Worm (Caenorhabditis elegans) whole organism, L4 larva: Measurements from ENCODE around the gene C04E12.5.

Experiments used
- D1046.2 ChIP-seq: fragments of 200-800 bp; sonication (Bioruptor generic); IDR thresholded peaks from 2 replicates; pipeline ENCODE4 v1.3.6; 2022; ENCODE audit warnings: missing genetic modification characterization, missing compliant biosample characterization
- F44E2.7 ChIP-seq: fragments of 200-800 bp; sonication (Bioruptor generic); IDR thresholded peaks from 2 replicates; pipeline ENCODE4 v2.1.2; 2022; ENCODE audit warnings: missing genetic modification characterization, missing compliant biosample characterization
- F49E8.2 ChIP-seq: sonication (generic microtip); optimal IDR thresholded peaks from 2 replicates; lab custom pipeline; 2016; ENCODE audit warnings: missing compliant biosample characterization, mild to moderate bottlenecking, missing genetic modification characterization, borderline replicate concordance
- Y105C5A.15 ChIP-seq: fragments of 200-800 bp; sonication (Bioruptor generic); IDR thresholded peaks from 2 replicates; pipeline ENCODE4 v1.3.6; 2022; ENCODE audit warnings: missing genetic modification characterization, missing compliant biosample characterization
- Y5F2A.4 ChIP-seq: fragments of 200-800 bp; sonication (Bioruptor generic); optimal IDR thresholded peaks from 2 replicates; lab custom pipeline; 2018; ENCODE audit warnings: mild to moderate bottlenecking, missing genetic modification characterization, missing compliant biosample characterization
- Y75B8A.6 ChIP-seq: fragments of 200-800 bp; sonication (Bioruptor generic); IDR thresholded peaks from 2 replicates; pipeline ENCODE4 v1.3.6; 2022; ENCODE audit warnings: missing genetic modification reagents, missing genetic modification characterization, missing compliant biosample characterization
- ZK546.5 ChIP-seq, 2 experiments: sonication (generic microtip); optimal IDR thresholded peaks; 2 replicates each; lab custom pipeline; 2017; ENCODE audit warnings: missing biosample characterization in 2 of 2, missing genetic modification characterization in 2 of 2
- aha-1 ChIP-seq: fragments of 150-350 bp; peaks from one replicate; lab custom pipeline; 2014; ENCODE audit warnings: missing biosample characterization, missing genetic modification characterization
- ceh-20 ChIP-seq: fragments of 200-800 bp; sonication (Bioruptor generic); IDR thresholded peaks from 2 replicates; pipeline ENCODE4 v1.3.6; 2022; ENCODE audit warnings: missing genetic modification reagents, missing genetic modification characterization, missing compliant biosample characterization
- ctbp-1 ChIP-seq: fragments of 200-800 bp; sonication (Bioruptor generic); IDR thresholded peaks from 2 replicates; pipeline ENCODE4 v1.3.6; 2022; ENCODE audit warnings: missing genetic modification reagents, missing genetic modification characterization, missing compliant biosample characterization
- daf-16 ChIP-seq, 3 experiments: sonication (generic microtip); optimal IDR thresholded peaks; 2 replicates each; lab custom pipeline; 2016 to 2017; ENCODE audit warnings: missing genetic modification characterization in 3 of 3, missing genetic modification reagents in 3 of 3, mild to moderate bottlenecking in 2 of 3, missing compliant biosample characterization in 2 of 3, missing biosample characterization in 1 of 3, moderate library complexity in 1 of 3
- dmd-6 ChIP-seq: fragments of 200-800 bp; sonication (Bioruptor generic); IDR thresholded peaks from 2 replicates; pipeline ENCODE4 v1.3.6; 2022; ENCODE audit warnings: missing genetic modification reagents, missing genetic modification characterization, missing compliant biosample characterization
- egl-27 ChIP-seq: sonication (generic microtip); optimal IDR thresholded peaks from 3 replicates; lab custom pipeline; 2017; ENCODE audit warnings: missing biosample characterization, missing genetic modification reagents, missing genetic modification characterization
- egl-43 ChIP-seq: fragments of 200-800 bp; sonication (Bioruptor generic); IDR thresholded peaks from 2 replicates; pipeline ENCODE4 v1.3.6; 2022; ENCODE audit warnings: missing genetic modification reagents, missing genetic modification characterization, missing compliant biosample characterization
- fkh-10 ChIP-seq: fragments of 150-350 bp; optimal IDR thresholded peaks from 2 replicates; lab custom pipeline; 2014; ENCODE audit warnings: missing biosample characterization, missing genetic modification reagents, missing genetic modification characterization
- fos-1 ChIP-seq: fragments of 150-350 bp; optimal IDR thresholded peaks from 2 replicates; lab custom pipeline; 2014; ENCODE audit warnings: missing biosample characterization, missing genetic modification characterization
- gei-8 ChIP-seq: fragments of 200-800 bp; sonication (Bioruptor generic); optimal IDR thresholded peaks from 2 replicates; lab custom pipeline; 2018; ENCODE audit warnings: mild to moderate bottlenecking, missing genetic modification characterization, missing compliant biosample characterization
- hlh-11 ChIP-seq: fragments of 200-800 bp; sonication (Bioruptor generic); optimal IDR thresholded peaks from 2 replicates; lab custom pipeline; 2018; ENCODE audit warnings: mild to moderate bottlenecking, missing genetic modification characterization, missing compliant biosample characterization
- lin-1 ChIP-seq: fragments of 200-800 bp; sonication (Bioruptor generic); IDR thresholded peaks from 2 replicates; pipeline ENCODE4 v1.3.6; 2022; ENCODE audit warnings: missing genetic modification reagents, missing genetic modification characterization, missing compliant biosample characterization
- lin-13 ChIP-seq: fragments of 150-350 bp; optimal IDR thresholded peaks from 2 replicates; lab custom pipeline; 2014; ENCODE audit warnings: missing biosample characterization, missing genetic modification reagents, missing genetic modification characterization
- lin-15B ChIP-seq: fragments of 150-350 bp; sonication (generic microtip); optimal IDR thresholded peaks from 3 replicates; lab custom pipeline; 2014; ENCODE audit warnings: missing biosample characterization, missing genetic modification characterization
- lsy-2 ChIP-seq, 2 experiments: fragments of 150-350 bp in 1 of 2; sonication (generic microtip) in 1 of 2; optimal IDR thresholded peaks; 2 replicates each; lab custom pipeline; 2014 to 2017; ENCODE audit warnings: missing biosample characterization in 2 of 2, missing genetic modification characterization in 2 of 2
- madf-5 ChIP-seq, 2 experiments: fragments of 200-800 bp; sonication (Bioruptor generic); IDR thresholded peaks; 2 replicates each; pipeline ENCODE4 v1.3.6; 2022; ENCODE audit warnings: missing compliant biosample characterization in 2 of 2, missing genetic modification characterization in 2 of 2
- madf-9 ChIP-seq: fragments of 200-800 bp; sonication (Bioruptor generic); conservative IDR thresholded peaks from 2 replicates; pipeline ENCODE4 v1.3.6; 2022; ENCODE audit warnings: missing genetic modification reagents, missing genetic modification characterization, missing compliant biosample characterization
- mdl-1 ChIP-seq, 2 experiments: fragments of 150-350 bp in 1 of 2; sonication (generic microtip) in 1 of 2; optimal IDR thresholded peaks; 2 replicates each; lab custom pipeline; 2014 to 2017; ENCODE audit warnings: missing biosample characterization in 2 of 2, missing genetic modification characterization in 2 of 2
- nhr-10 ChIP-seq: fragments of 150-350 bp; optimal IDR thresholded peaks from 2 replicates; lab custom pipeline; 2014; ENCODE audit warnings: missing biosample characterization, missing genetic modification characterization
- nhr-11 ChIP-seq: fragments of 150-350 bp; optimal IDR thresholded peaks from 2 replicates; lab custom pipeline; 2014; ENCODE audit warnings: missing biosample characterization, missing genetic modification characterization
- nhr-111 ChIP-seq: fragments of 200-800 bp; sonication (Bioruptor generic); optimal IDR thresholded peaks from 2 replicates; lab custom pipeline; 2018; ENCODE audit warnings: mild to moderate bottlenecking, missing genetic modification characterization, missing compliant biosample characterization
- nhr-25 ChIP-seq: sonication (generic microtip); optimal IDR thresholded peaks from 2 replicates; lab custom pipeline; 2017; ENCODE audit warnings: missing genetic modification characterization, mild to moderate bottlenecking, missing compliant biosample characterization, antibody characterized with exemption, moderate library complexity, borderline replicate concordance; ENCODE audit not compliant: insufficient read depth
- nhr-28 ChIP-seq: fragments of 150-350 bp; optimal IDR thresholded peaks from 2 replicates; lab custom pipeline; 2014; ENCODE audit warnings: missing biosample characterization, missing genetic modification characterization
- nhr-42 ChIP-seq: fragments of 200-800 bp; sonication (Bioruptor generic); IDR thresholded peaks from 2 replicates; pipeline ENCODE4 v1.3.6; 2022; ENCODE audit warnings: missing genetic modification characterization, missing compliant biosample characterization
- nhr-48 ChIP-seq: sonication (generic microtip); optimal IDR thresholded peaks from 2 replicates; lab custom pipeline; 2016; ENCODE audit warnings: mild to moderate bottlenecking, missing genetic modification characterization, missing compliant biosample characterization
- php-3 ChIP-seq: fragments of 200-800 bp; sonication (Bioruptor generic); IDR thresholded peaks from 2 replicates; pipeline ENCODE4 v1.3.6; 2022; ENCODE audit warnings: missing genetic modification reagents, missing genetic modification characterization, missing compliant biosample characterization
- pqm-1 ChIP-seq: sonication (generic microtip); optimal IDR thresholded peaks from 2 replicates; lab custom pipeline; 2017; ENCODE audit warnings: missing biosample characterization, missing genetic modification characterization
- set-16 ChIP-seq: fragments of 200-800 bp; sonication (Bioruptor generic); IDR thresholded peaks from 2 replicates; pipeline ENCODE4 v1.3.6; 2022; ENCODE audit warnings: missing genetic modification reagents, missing genetic modification characterization, missing compliant biosample characterization
- unc-39 ChIP-seq: sonication (generic microtip); optimal IDR thresholded peaks from 2 replicates; lab custom pipeline; 2017; ENCODE audit warnings: missing biosample characterization, missing genetic modification characterization
- zfp-3 ChIP-seq: fragments of 200-800 bp; sonication (Bioruptor generic); conservative IDR thresholded peaks from 2 replicates; pipeline ENCODE4 v1.3.6; 2022; ENCODE audit warnings: missing genetic modification reagents, missing genetic modification characterization, missing compliant biosample characterization
- ztf-11 ChIP-seq: fragments of 150-350 bp; optimal IDR thresholded peaks from 2 replicates; lab custom pipeline; 2014; ENCODE audit warnings: missing biosample characterization, missing genetic modification characterization
- ztf-7 ChIP-seq: fragments of 150-350 bp; optimal IDR thresholded peaks from 2 replicates; lab custom pipeline; 2014; ENCODE audit warnings: missing biosample characterization, missing genetic modification characterization

C04E12.5 gene

ce11 chrV:3346434-3347019 lies 11.8 kb upstream of the C04E12.5 start, which contains the start of gene fbxa-65:
Gene fbxa-65, minus strand, starts transcription at chrV:3346484.
- TF ChIP-seq aha-1 (tag; lab: Kevin White, UChicago), result peak; percentile 94
- peak; percentile 23 for TF ChIP-seq nhr-28 (tag; lab: Kevin White, UChicago)
- no peak for TF ChIP-seq nhr-25

DNA sequence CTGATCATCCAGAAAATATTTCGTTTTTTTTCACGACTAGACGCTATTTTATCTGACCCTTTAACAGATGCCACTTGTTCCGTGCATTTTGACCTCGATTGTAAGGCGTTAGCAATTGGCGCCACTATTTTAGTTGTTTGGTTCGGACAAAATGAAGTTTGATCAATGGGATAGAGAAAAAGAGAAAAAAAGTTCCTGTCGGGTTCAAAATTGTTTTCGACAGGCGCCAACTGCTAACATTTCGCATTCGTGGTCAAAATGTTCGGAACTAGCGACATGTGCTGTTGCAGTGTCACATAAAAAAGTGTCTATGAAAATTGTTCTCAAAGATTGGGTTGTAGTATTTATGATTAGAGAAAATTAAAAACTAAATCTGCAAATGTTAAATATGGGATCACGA lies 10.9 kb upstream of the C04E12.5 start:
- TF ChIP-seq nhr-48, result peak; percentile 2
- peak; percentile 58 for TF ChIP-seq dmd-6 (GFP tag; lab: Robert Waterston, UW)
- TF ChIP-seq ceh-20 (GFP tag; lab: Robert Waterston, UW), result 0 out of 2 replicates have a peak, but pooled peaks have one; percentile 47
- TF ChIP-seq hlh-11 (tag; lab: Kevin White, UChicago), result peak; percentile 64
- no peak for TF ChIP-seq F44E2.7
- TF ChIP-seq aha-1 (tag; lab: Kevin White, UChicago), result peak; percentile 40
- no peak for TF ChIP-seq ctbp-1
- no peak for TF ChIP-seq lin-1 (GFP tag; lab: Robert Waterston, UW)
- peak in 1 of 2 experiments; percentile 82 for TF ChIP-seq daf-16 (GFP tag; optimal IDR thresholded peaks at IDR 0.05; lab: Kevin White, UChicago)
- no peak for TF ChIP-seq daf-16 (tag; optimal IDR thresholded peaks at IDR 0.05; lab: Kevin White, UChicago)
- TF ChIP-seq lsy-2 (tag; optimal IDR thresholded peaks at IDR 0.05; lab: Kevin White, UChicago), result no peak
- TF ChIP-seq madf-5 (GFP tag; IDR thresholded peaks at IDR 0.05; lab: Robert Waterston, UW), result no peak
- no peak for TF ChIP-seq D1046.2 (GFP tag; lab: Robert Waterston, UW)
- TF ChIP-seq zfp-3, result no peak
- no peak for TF ChIP-seq gei-8 (GFP tag; lab: Kevin White, UChicago)
- no peak for TF ChIP-seq set-16 (GFP tag; lab: Robert Waterston, UW)
- TF ChIP-seq, all 104 proteins: peak for 6

DNA sequence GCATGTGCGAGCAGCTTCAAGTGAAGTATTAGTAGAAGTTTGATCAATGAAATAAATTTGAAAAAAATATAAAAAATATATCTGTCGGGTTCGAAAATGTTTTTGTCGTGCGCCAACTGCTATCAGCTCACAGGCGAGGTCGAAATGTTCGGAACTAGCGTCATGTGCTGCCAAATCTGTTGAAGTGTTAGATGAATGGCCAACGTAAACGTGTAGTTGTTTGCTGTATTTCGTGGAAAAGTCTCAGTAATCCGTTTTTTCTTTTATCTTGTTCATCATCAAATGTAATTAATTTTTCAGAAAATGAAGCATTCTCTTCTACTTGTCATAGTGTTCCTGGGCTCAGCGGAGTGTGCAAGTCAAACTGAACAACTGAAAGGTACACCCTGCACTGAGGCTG lies 8.5 kb upstream of the C04E12.5 start, which contains the start of gene C17B7.15:
Gene C17B7.15, plus strand, starts transcription at position 301 of the 400 bp plus-strand sequence.
- TF ChIP-seq lsy-2 (tag; optimal IDR thresholded peaks at IDR 0.05; lab: Kevin White, UChicago) (no peak), lin-15B (tag; lab: Kevin White, UChicago) (no peak), fos-1 (no peak), madf-9 (GFP tag; lab: Robert Waterston, UW) (no peak), ztf-7 (tag; lab: Kevin White, UChicago) (no peak), nhr-42 (GFP tag; lab: Robert Waterston, UW) (no peak), daf-16 (GFP tag; optimal IDR thresholded peaks at IDR 0.05; lab: Kevin White, UChicago) (peak in 1 of 2 experiments; percentile 60), daf-16 (tag; optimal IDR thresholded peaks at IDR 0.05; lab: Kevin White, UChicago) (no peak)

DNA sequence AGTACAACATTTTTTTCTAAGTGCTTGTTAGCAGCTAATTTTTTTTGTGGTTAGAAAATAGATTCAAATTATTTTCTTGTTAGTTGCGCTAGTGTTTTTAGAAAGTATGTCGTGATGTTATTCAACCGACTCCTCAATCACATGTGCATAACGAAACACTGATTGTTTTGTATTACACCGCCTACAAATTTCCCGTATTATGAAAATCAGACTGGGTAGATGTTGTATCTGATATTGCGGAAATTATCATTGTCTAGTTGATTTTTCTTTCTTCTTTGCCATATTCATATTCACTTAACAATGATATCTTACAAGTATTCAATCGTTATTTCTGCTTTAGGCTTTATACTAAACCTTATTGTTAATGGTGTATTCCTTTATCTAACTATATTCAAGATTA lies 7.1 kb upstream of the C04E12.5 start, which contains the start of gene str-63:
Gene str-63, plus strand, starts transcription at position 301 of the 400 bp plus-strand sequence.
- no peak for TF ChIP-seq fos-1
- TF ChIP-seq nhr-10 (tag; lab: Kevin White, UChicago), result no peak
- no peak for TF ChIP-seq nhr-111 (GFP tag; lab: Kevin White, UChicago)
- TF ChIP-seq unc-39 (tag; lab: Kevin White, UChicago), result no peak
- no peak for TF ChIP-seq fkh-10 (GFP tag; lab: Kevin White, UChicago)
- no peak for TF ChIP-seq egl-27
- TF ChIP-seq ztf-7 (tag; lab: Kevin White, UChicago), result no peak

- no peak for TF ChIP-seq lin-13 (GFP tag; lab: Kevin White, UChicago)
- no peak for TF ChIP-seq Y5F2A.4
- no peak for TF ChIP-seq ztf-11 (tag; lab: Kevin White, UChicago)
- no peak for TF ChIP-seq mdl-1 (tag; optimal IDR thresholded peaks at IDR 0.05; lab: Kevin White, UChicago)
- no peak for TF ChIP-seq ceh-20 (GFP tag; lab: Robert Waterston, UW)
- TF ChIP-seq Y75B8A.6 (GFP tag; lab: Robert Waterston, UW), result no peak
- TF ChIP-seq pqm-1 (tag; lab: Kevin White, UChicago), result no peak
- TF ChIP-seq ZK546.5 (tag; optimal IDR thresholded peaks at IDR 0.05; lab: Kevin White, UChicago), result no peak
- TF ChIP-seq php-3 (GFP tag; lab: Robert Waterston, UW), result no peak
- no peak for TF ChIP-seq F49E8.2 (tag; lab: Kevin White, UChicago)
- TF ChIP-seq egl-43, result no peak
- no peak for TF ChIP-seq nhr-11 (tag; lab: Kevin White, UChicago)
- no peak for TF ChIP-seq aha-1 (tag; lab: Kevin White, UChicago)
- TF ChIP-seq Y105C5A.15 (GFP tag; lab: Robert Waterston, UW), result no peak
Observed at ce11 chrV:3352925-3353324, 5.4 kb upstream of the C04E12.5 start, which contains the start of gene C17B7.12. Gene C17B7.12, plus strand, starts transcription at chrV:3353225.
